4 fruit fly cellular contexts compared by ENCODE assay signal in genomic region chr3L:5764922-5765843, dm6.
TF ChIP-seq lines count a peak whose summit lies in the region.

Gene CG10576, minus strand, starts transcription at chr3L:5765702.

- peak; percentile 30 to 59 for TF ChIP-seq CTCF in S2 (optimal IDR thresholded peaks at IDR 0.05; lab: Kevin White, UChicago)
- TF ChIP-seq CTCF in whole organism, embryonic (GFP tag; optimal IDR thresholded peaks at IDR 0.05; lab: Kevin White, UChicago): peak; percentile 78

TF ChIP-seq in whole organism, adult, 20 proteins besides CTCF, POLR2A, EP300 and RAD21:
- TF ChIP-seq CG1620 (GFP tag; optimal IDR thresholded peaks at IDR 0.05; lab: Kevin White, UChicago): peak; percentile 42
- peak; percentile 98 for TF ChIP-seq Mnt (GFP tag; optimal IDR thresholded peaks at IDR 0.05; lab: Kevin White, UChicago)
- no peak for TF ChIP-seq CG7045 (GFP tag; optimal IDR thresholded peaks at IDR 0.05; lab: Kevin White, UChicago)
- peak; percentile 95 for TF ChIP-seq CG14711 (tag; optimal IDR thresholded peaks at IDR 0.05; lab: Kevin White, UChicago)
- peak; percentile 20 for TF ChIP-seq pad (GFP tag; optimal IDR thresholded peaks at IDR 0.05; lab: Kevin White, UChicago)
- TF ChIP-seq Clk (GFP tag; optimal IDR thresholded peaks at IDR 0.05; lab: Kevin White, UChicago): no peak
- no peak for TF ChIP-seq kay (GFP tag; lab: Kevin White, UChicago; ENCODE audit: borderline replicate concordance)
- TF ChIP-seq cnc (optimal IDR thresholded peaks at IDR 0.05; lab: Kevin White, UChicago): no peak
- TF ChIP-seq tj (GFP tag; optimal IDR thresholded peaks at IDR 0.05; lab: Kevin White, UChicago): peak; percentile 21
- TF ChIP-seq CG7101 (tag; optimal IDR thresholded peaks at IDR 0.05; lab: Kevin White, UChicago): peak; percentile 18
- peak; percentile 52 for TF ChIP-seq Crg-1 (GFP tag; optimal IDR thresholded peaks at IDR 0.05; lab: Kevin White, UChicago)
- TF ChIP-seq CG11617 (GFP tag; optimal IDR thresholded peaks at IDR 0.05; lab: Kevin White, UChicago): peak; percentile 44
- TF ChIP-seq CG5204 (GFP tag; optimal IDR thresholded peaks at IDR 0.05; lab: Kevin White, UChicago): no peak
- TF ChIP-seq bab1 (GFP tag; optimal IDR thresholded peaks at IDR 0.05; lab: Kevin White, UChicago): peak; percentile 21
TF ChIP-seq in whole organism, adult: peak in this region for 9.

TF ChIP-seq in whole organism, embryonic, 481 proteins besides CTCF, POLR2A, EP300 and RAD21 (continues in another document):
- TF ChIP-seq CG12219 (GFP tag; optimal IDR thresholded peaks at IDR 0.05; lab: Kevin White, UChicago) (no peak), Lpt (GFP tag; optimal IDR thresholded peaks at IDR 0.05; lab: Kevin White, UChicago) (no peak), CG4404 (GFP tag; IDR thresholded peaks at IDR 0.05; lab: Robert Waterston, UW) (no peak), fru (optimal IDR thresholded peaks at IDR 0.05; lab: Kevin White, UChicago) (no peak), hth (optimal IDR thresholded peaks at IDR 0.05; lab: Kevin White, UChicago) (no peak), kay (GFP tag; optimal IDR thresholded peaks at IDR 0.05; lab: Kevin White, UChicago) (no peak), org-1 (GFP tag; optimal IDR thresholded peaks at IDR 0.05; lab: Kevin White, UChicago) (no peak), Camta (GFP tag; optimal IDR thresholded peaks at IDR 0.05; lab: Kevin White, UChicago) (no peak), Six4 (GFP tag; optimal IDR thresholded peaks at IDR 0.05; lab: Kevin White, UChicago) (no peak), Hmr (GFP tag; optimal IDR thresholded peaks at IDR 0.05; lab: Kevin White, UChicago) (no peak), pb (GFP tag; optimal IDR thresholded peaks at IDR 0.05; lab: Kevin White, UChicago) (no peak), CG15011 (GFP tag; optimal IDR thresholded peaks at IDR 0.05; lab: Kevin White, UChicago) (no peak), CG12744 (GFP tag; optimal IDR thresholded peaks at IDR 0.05; lab: Kevin White, UChicago) (no peak), kah (GFP tag; optimal IDR thresholded peaks at IDR 0.05; lab: Kevin White, UChicago) (no peak), CG5953 (GFP tag; IDR thresholded peaks at IDR 0.05; lab: Robert Waterston, UW) (no peak), CG4617 (GFP tag; optimal IDR thresholded peaks at IDR 0.05; lab: Kevin White, UChicago; ENCODE audit: borderline replicate concordance) (no peak), toy (GFP tag; IDR thresholded peaks at IDR 0.05; lab: Robert Waterston, UW) (no peak), jing (GFP tag; optimal IDR thresholded peaks at IDR 0.05; lab: Kevin White, UChicago) (no peak), CG3726 (GFP tag; IDR thresholded peaks at IDR 0.05; lab: Robert Waterston, UW) (no peak), chinmo (GFP tag; IDR thresholded peaks at IDR 0.05; lab: Robert Waterston, UW; ENCODE audit: partially characterized antibody) (0 out of 4 replicates have a peak, but pooled peaks have one; percentile 67), CG6272 (GFP tag; IDR thresholded peaks at IDR 0.05; lab: Robert Waterston, UW) (no peak), CG31365 (tag; optimal IDR thresholded peaks at IDR 0.05; lab: Kevin White, UChicago) (no peak), unpg (GFP tag; optimal IDR thresholded peaks at IDR 0.05; lab: Kevin White, UChicago) (no peak), pfk (GFP tag; optimal IDR thresholded peaks at IDR 0.05; lab: Kevin White, UChicago) (no peak), Side (GFP tag; optimal IDR thresholded peaks at IDR 0.05; lab: Kevin White, UChicago) (peak; percentile 14), kni (GFP tag; optimal IDR thresholded peaks at IDR 0.05; lab: Kevin White, UChicago) (no peak), run (tag; optimal IDR thresholded peaks at IDR 0.05; lab: Kevin White, UChicago) (no peak), BtbVII (GFP tag; optimal IDR thresholded peaks at IDR 0.05; lab: Kevin White, UChicago) (no peak), cad (GFP tag; optimal IDR thresholded peaks at IDR 0.05; lab: Kevin White, UChicago) (no peak), ac (GFP tag; optimal IDR thresholded peaks at IDR 0.05; lab: Kevin White, UChicago) (no peak), CoRest (tag; optimal IDR thresholded peaks at IDR 0.05; lab: Kevin White, UChicago) (no peak), abd-A (tag; optimal IDR thresholded peaks at IDR 0.05; lab: Kevin White, UChicago) (no peak), Deaf1 (tag; optimal IDR thresholded peaks at IDR 0.05; lab: Kevin White, UChicago) (no peak), Usf (GFP tag; optimal IDR thresholded peaks at IDR 0.05; lab: Kevin White, UChicago) (no peak), GATAe (GFP tag; conservative IDR thresholded peaks at IDR 0.05; lab: Robert Waterston, UW) (no peak), gsb (GFP tag; IDR thresholded peaks at IDR 0.05; lab: Robert Waterston, UW) (no peak), bigmax (GFP tag; optimal IDR thresholded peaks at IDR 0.05; lab: Kevin White, UChicago) (no peak), Mad (GFP tag; optimal IDR thresholded peaks at IDR 0.05; lab: Kevin White, UChicago) (no peak), Hr51 (GFP tag; optimal IDR thresholded peaks at IDR 0.05; lab: Kevin White, UChicago) (no peak), Oaz (GFP tag; IDR thresholded peaks at IDR 0.05; lab: Robert Waterston, UW) (no peak), wek (GFP tag; optimal IDR thresholded peaks at IDR 0.05; lab: Kevin White, UChicago) (no peak)

TF ChIP-seq in whole organism, wandering third instar larva, 38 proteins besides CTCF, POLR2A, EP300 and RAD21:
- TF ChIP-seq psq (GFP tag; optimal IDR thresholded peaks at IDR 0.05; lab: Kevin White, UChicago): peak; percentile 40
- peak; percentile 79 for TF ChIP-seq Myc (optimal IDR thresholded peaks at IDR 0.05; lab: Kevin White, UChicago)
- no peak for TF ChIP-seq Hr78 (GFP tag; optimal IDR thresholded peaks at IDR 0.05; lab: Kevin White, UChicago)
